Worm (Caenorhabditis elegans): ENCODE data around the gene hil-3.

ce11 chrX:8151409-8151808, 7.6 kb upstream of the hil-3 start:
- TF ChIP-seq gmeb-1 (tag; optimal IDR thresholded peaks at IDR 0.05) (no peak), ZK546.5 (tag; optimal IDR thresholded peaks at IDR 0.05) (no peak), unc-62 (GFP tag; optimal IDR thresholded peaks at IDR 0.05) (no peak), ceh-16 (tag; optimal IDR thresholded peaks at IDR 0.05) (no peak), lin-39 (tag; optimal IDR thresholded peaks at IDR 0.05) (no peak), nhr-237 (tag; optimal IDR thresholded peaks at IDR 0.05) (no peak), snpc-4 (tag; optimal IDR thresholded peaks at IDR 0.05) (no peak), nhr-23 (tag; optimal IDR thresholded peaks at IDR 0.05) (no peak), ama-1 (optimal IDR thresholded peaks at IDR 0.05) (no peak), ztf-11 (tag; optimal IDR thresholded peaks at IDR 0.05) (no peak), F13H6.1 (tag; optimal IDR thresholded peaks at IDR 0.05) (no peak), fos-1 (tag; optimal IDR thresholded peaks at IDR 0.05) (no peak)
